Fruit fly (Drosophila melanogaster) whole organism, adult: ENCODE results near the gene fend.

ENCODE experiments used
- CG11617 ChIP-seq: fragments of 200-800 bp; sonication (Bioruptor generic); optimal IDR thresholded peaks from 2 replicates; lab custom pipeline; 2017; ENCODE audit warnings: mild to moderate bottlenecking, missing biosample characterization, missing genetic modification reagents, missing genetic modification characterization
- CG12768 ChIP-seq: fragments of 200-800 bp; sonication (Bioruptor generic); optimal IDR thresholded peaks from 2 replicates; lab custom pipeline; 2017; ENCODE audit warnings: missing biosample characterization, missing genetic modification characterization, mild to moderate bottlenecking, moderate library complexity, missing genetic modification reagents
- CG14711 ChIP-seq: fragments of 200-800 bp; sonication (Bioruptor generic); optimal IDR thresholded peaks from 2 replicates; lab custom pipeline; 2018; ENCODE audit warnings: missing biosample characterization, mild to moderate bottlenecking, missing genetic modification characterization, moderate library complexity
- CG1620 ChIP-seq: fragments of 200-800 bp; sonication (Bioruptor generic); optimal IDR thresholded peaks from 2 replicates; lab custom pipeline; 2016; ENCODE audit warnings: missing biosample characterization, missing genetic modification characterization
- CG33017 ChIP-seq: fragments of 200-800 bp; sonication (Bioruptor generic); optimal IDR thresholded peaks from 2 replicates; lab custom pipeline; 2018; ENCODE audit warnings: missing biosample characterization, mild to moderate bottlenecking, missing genetic modification characterization, moderate library complexity
- CG5204 ChIP-seq: fragments of 200-800 bp; sonication (Bioruptor generic); optimal IDR thresholded peaks from 2 replicates; lab custom pipeline; 2016; ENCODE audit warnings: missing biosample characterization, missing genetic modification characterization
- CG7045 ChIP-seq: fragments of 200-800 bp; sonication (Bioruptor generic); optimal IDR thresholded peaks from 2 replicates; lab custom pipeline; 2017; ENCODE audit warnings: missing biosample characterization, mild to moderate bottlenecking, missing genetic modification characterization
- CG7101 ChIP-seq: fragments of 200-800 bp; sonication (Bioruptor generic); optimal IDR thresholded peaks from 2 replicates; lab custom pipeline; 2018; ENCODE audit warnings: missing biosample characterization, mild to moderate bottlenecking, missing genetic modification characterization, moderate library complexity
- Clk ChIP-seq: fragments of 200-800 bp; sonication (Bioruptor generic); optimal IDR thresholded peaks from 2 replicates; lab custom pipeline; 2017; ENCODE audit warnings: missing biosample characterization, missing genetic modification characterization
- Crg-1 ChIP-seq: fragments of 200-800 bp; sonication (Bioruptor generic); optimal IDR thresholded peaks from 2 replicates; lab custom pipeline; 2016; ENCODE audit warnings: missing biosample characterization, missing genetic modification characterization
- Hr96 ChIP-seq: fragments of 200-800 bp; sonication (Bioruptor generic); optimal IDR thresholded peaks from 2 replicates; lab custom pipeline; 2016; ENCODE audit warnings: missing biosample characterization, missing genetic modification characterization
- Mnt ChIP-seq: fragments of 200-800 bp; sonication (Bioruptor generic); optimal IDR thresholded peaks from 2 replicates; lab custom pipeline; 2016; ENCODE audit warnings: missing biosample characterization, mild to moderate bottlenecking, missing genetic modification characterization
- bab1 ChIP-seq: fragments of 200-800 bp; sonication (Bioruptor generic); optimal IDR thresholded peaks from 3 replicates; lab custom pipeline; 2019; ENCODE audit warnings: missing biosample characterization, mild to moderate bottlenecking, missing genetic modification characterization, moderate library complexity
- cic ChIP-seq: fragments of 200-800 bp; sonication (Bioruptor generic); optimal IDR thresholded peaks from 2 replicates; lab custom pipeline; 2017; ENCODE audit warnings: missing biosample characterization, mild to moderate bottlenecking, missing genetic modification characterization, moderate library complexity
- cnc ChIP-seq, 2 experiments: fragments of >200 bp; optimal IDR thresholded peaks; 2 replicates each; lab custom pipeline; 2017
- kay ChIP-seq: fragments of 200-800 bp; sonication (Bioruptor generic); peaks from one replicate; lab custom pipeline; 2016; ENCODE audit warnings: missing biosample characterization, missing genetic modification characterization, borderline replicate concordance
- ovo ChIP-seq: fragments of 200-800 bp; sonication (Bioruptor generic); optimal IDR thresholded peaks from 2 replicates; lab custom pipeline; 2016; ENCODE audit warnings: missing biosample characterization, missing genetic modification characterization
- pad ChIP-seq: fragments of 200-800 bp; sonication (Bioruptor generic); optimal IDR thresholded peaks from 3 replicates; lab custom pipeline; 2017; ENCODE audit warnings: missing biosample characterization, missing genetic modification characterization, mild to moderate bottlenecking, moderate library complexity, missing genetic modification reagents
- tj ChIP-seq: fragments of 200-800 bp; sonication (Bioruptor generic); optimal IDR thresholded peaks from 3 replicates; lab custom pipeline; 2017; ENCODE audit warnings: missing biosample characterization, mild to moderate bottlenecking, missing genetic modification characterization, moderate library complexity
- toe ChIP-seq: fragments of 200-800 bp; sonication (Bioruptor generic); optimal IDR thresholded peaks from 2 replicates; lab custom pipeline; 2016; ENCODE audit warnings: missing biosample characterization, missing genetic modification characterization

Gene fend

DNA sequence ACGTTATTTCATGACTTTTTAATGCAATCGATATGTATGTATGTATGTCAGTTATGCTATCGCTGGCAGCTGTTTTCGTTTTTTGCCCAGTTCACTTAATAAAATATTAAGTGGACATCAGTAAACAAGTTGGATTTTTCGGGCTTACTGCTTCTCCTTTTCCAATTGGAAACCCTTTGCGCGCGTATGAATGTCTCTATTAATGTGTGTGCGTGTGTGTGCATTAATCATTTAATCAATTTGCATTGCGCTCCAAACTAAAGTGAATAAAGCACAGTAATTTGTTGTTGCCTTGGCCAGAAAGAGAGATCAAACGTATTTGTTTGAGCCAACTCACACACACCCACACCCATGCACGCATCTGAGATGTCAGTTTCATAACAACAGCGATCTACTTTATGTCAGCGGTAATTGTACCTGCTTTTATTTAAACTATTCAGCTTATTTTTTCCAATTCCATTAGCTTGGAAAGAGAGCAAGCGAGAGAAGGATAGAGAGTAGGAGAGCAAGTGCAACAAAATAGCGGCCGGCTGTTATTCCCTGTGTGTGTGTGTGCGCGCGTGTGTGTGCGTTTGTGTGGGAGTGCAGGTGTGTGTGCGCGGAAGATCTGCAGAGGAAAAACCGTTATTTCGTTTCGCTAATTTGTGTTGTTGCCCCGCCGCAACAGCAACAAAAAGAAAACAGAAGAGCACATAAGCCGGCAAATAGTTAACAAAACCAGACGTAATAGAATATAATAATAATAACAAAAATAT is 24.6 kb downstream of the fend start:
- TF ChIP-seq CG11617 (no peak), ovo (peak; percentile 72), tj (GFP tag; lab: Kevin White, UChicago) (peak; percentile 81)

dm6 chrX:9109072-9109844 is 25.6 kb downstream of the fend start:
- TF ChIP-seq pad (GFP tag; lab: Kevin White, UChicago) (peak; percentile 24), CG1620 (GFP tag; lab: Kevin White, UChicago) (peak; percentile 44), Hr96 (no peak), CG12768 (GFP tag; lab: Kevin White, UChicago) (no peak), cnc (optimal IDR thresholded peaks at IDR 0.05; lab: Kevin White, UChicago) (no peak), CG7045 (GFP tag; lab: Kevin White, UChicago) (peak; percentile 9), CG11617 (peak; percentile 1), kay (no peak), CG7101 (tag; lab: Kevin White, UChicago) (no peak), Crg-1 (GFP tag; lab: Kevin White, UChicago) (peak; percentile 21), ovo (peak; percentile 59), cic (GFP tag; lab: Kevin White, UChicago) (no peak), CG14711 (tag; lab: Kevin White, UChicago) (peak; percentile 27), CG5204 (GFP tag; lab: Kevin White, UChicago) (no peak), CG33017 (no peak), Mnt (peak; percentile 33), Clk (no peak), tj (GFP tag; lab: Kevin White, UChicago) (peak; percentile 16), toe (GFP tag; lab: Kevin White, UChicago) (no peak), bab1 (GFP tag; lab: Kevin White, UChicago) (no peak)

DNA sequence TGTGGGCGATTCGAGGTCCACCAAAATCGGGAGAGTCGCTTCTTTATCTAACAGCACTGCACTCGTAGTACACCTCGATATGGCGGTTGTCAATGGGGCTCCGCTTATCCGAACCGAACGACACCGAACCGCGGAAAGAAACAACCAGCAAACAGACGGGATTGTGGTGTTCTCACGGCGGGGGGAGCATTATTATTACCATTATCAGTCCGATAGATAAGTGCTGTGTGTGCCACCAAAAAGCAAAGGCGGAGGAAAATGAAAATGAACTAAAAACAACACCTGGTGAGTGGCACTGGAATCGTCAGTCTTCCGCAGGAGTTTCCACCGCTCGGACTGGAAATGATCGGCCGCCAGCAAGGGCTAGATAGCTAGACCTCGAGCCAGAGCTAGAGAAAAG is 26.5 kb downstream of the fend start, which contains the start of gene AP-1gamma:
TSS of gene AP-1gamma (plus strand) at position 305 of the 400 bp plus-strand sequence.
- TF ChIP-seq cic (GFP tag; lab: Kevin White, UChicago) (peak; percentile 90), Hr96 (no peak)

DNA sequence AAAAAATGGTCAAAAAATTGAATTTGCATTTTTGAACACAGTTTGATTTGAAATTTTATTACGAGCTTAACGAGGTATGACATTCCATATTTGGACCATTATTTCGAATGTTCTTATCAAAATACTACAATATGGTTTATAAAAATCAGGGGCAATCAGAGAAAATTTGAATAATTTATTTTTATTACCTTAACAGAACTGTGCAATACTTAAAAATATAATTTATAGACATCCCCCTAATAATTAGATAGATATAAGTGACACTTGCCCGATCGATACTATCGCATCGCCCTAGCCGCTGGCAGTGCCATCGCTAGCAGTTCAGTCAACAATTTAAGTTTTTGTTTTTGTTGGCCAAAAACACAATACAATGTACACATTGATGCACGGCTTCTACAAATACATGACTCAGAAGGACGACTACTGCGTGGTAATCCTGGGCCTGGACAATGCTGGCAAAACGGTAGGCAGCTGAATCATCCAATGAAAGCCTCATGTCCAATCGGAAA is 28.1 kb downstream of the fend start, which contains the start of gene Arfrp1:
TSS of gene Arfrp1 (plus strand) at position 295 of the 509 bp plus-strand sequence.
- no peak for TF ChIP-seq CG5204 (GFP tag; lab: Kevin White, UChicago)
- TF ChIP-seq CG12768 (GFP tag; lab: Kevin White, UChicago), result no peak
- TF ChIP-seq kay, result no peak
- TF ChIP-seq CG14711 (tag; lab: Kevin White, UChicago), result peak; percentile 0
- peak; percentile 11 for TF ChIP-seq CG11617
- no peak for TF ChIP-seq cic (GFP tag; lab: Kevin White, UChicago)
- TF ChIP-seq toe (GFP tag; lab: Kevin White, UChicago), result no peak
- no peak for TF ChIP-seq Mnt
- peak; percentile 49 for TF ChIP-seq CG7101 (tag; lab: Kevin White, UChicago)
- TF ChIP-seq CG7045 (GFP tag; lab: Kevin White, UChicago), result no peak
- no peak for TF ChIP-seq Clk
- peak; percentile 22 for TF ChIP-seq tj (GFP tag; lab: Kevin White, UChicago)
- TF ChIP-seq ovo, result no peak
- TF ChIP-seq CG1620 (GFP tag; lab: Kevin White, UChicago), result no peak
- TF ChIP-seq Crg-1 (GFP tag; lab: Kevin White, UChicago), result peak; percentile 25
- peak; percentile 35 for TF ChIP-seq pad (GFP tag; lab: Kevin White, UChicago)
- peak; percentile 24 for TF ChIP-seq bab1 (GFP tag; lab: Kevin White, UChicago)
- no peak for TF ChIP-seq Hr96
- no peak for TF ChIP-seq cnc (optimal IDR thresholded peaks at IDR 0.05; lab: Kevin White, UChicago)
- TF ChIP-seq CG33017, result no peak

dm6 chrX:9106212-9106774 is 28.6 kb downstream of the fend start, which contains the start of gene Bx42:
Gene Bx42 (minus strand): TSS chrX:9106604.
- no peak for TF ChIP-seq Hr96
- peak; percentile 25 for TF ChIP-seq CG1620 (GFP tag; lab: Kevin White, UChicago)
- no peak for TF ChIP-seq cic (GFP tag; lab: Kevin White, UChicago)
- no peak for TF ChIP-seq cnc (optimal IDR thresholded peaks at IDR 0.05; lab: Kevin White, UChicago)
- no peak for TF ChIP-seq pad (GFP tag; lab: Kevin White, UChicago)
- peak; percentile 23 for TF ChIP-seq Mnt
- TF ChIP-seq bab1 (GFP tag; lab: Kevin White, UChicago), result peak; percentile 3
- peak; percentile 27 for TF ChIP-seq CG14711 (tag; lab: Kevin White, UChicago)
- peak; percentile 28 for TF ChIP-seq CG11617
- TF ChIP-seq Clk, result no peak
- TF ChIP-seq CG33017, result no peak
- no peak for TF ChIP-seq tj (GFP tag; lab: Kevin White, UChicago)
